Worm (Caenorhabditis elegans) whole organism, L1 larva: ENCODE data around the gene T14B4.5.

Source experiments
- C04F5.9 ChIP-seq: sonication (generic microtip); optimal IDR thresholded peaks from 2 replicates; lab custom pipeline; 2016; ENCODE audit warnings: missing genetic modification characterization, missing compliant biosample characterization
- C16A3.4 ChIP-seq: fragments of 150-350 bp; optimal IDR thresholded peaks from 2 replicates; lab custom pipeline; 2014; ENCODE audit warnings: missing biosample characterization, missing genetic modification characterization
- Y116A8C.19 ChIP-seq: sonication (generic microtip); optimal IDR thresholded peaks from 2 replicates; lab custom pipeline; 2016; ENCODE audit warnings: missing compliant biosample characterization, missing genetic modification characterization, borderline replicate concordance
- alr-1 ChIP-seq: fragments of 200-800 bp; sonication (Bioruptor generic); optimal IDR thresholded peaks from 2 replicates; lab custom pipeline; 2018; ENCODE audit warnings: borderline replicate concordance, mild to moderate bottlenecking, missing genetic modification characterization, missing compliant biosample characterization
- aly-2 ChIP-seq: fragments of 150-350 bp; optimal IDR thresholded peaks from 2 replicates; lab custom pipeline; 2014; ENCODE audit warnings: missing biosample characterization, missing genetic modification characterization
- ama-1 ChIP-seq: fragments of 150-350 bp; optimal IDR thresholded peaks from 2 replicates; lab custom pipeline; 2014
- ceh-63 ChIP-seq: fragments of 200-800 bp; sonication (Bioruptor generic); optimal IDR thresholded peaks from 2 replicates; lab custom pipeline; 2018; ENCODE audit warnings: mild to moderate bottlenecking, missing genetic modification characterization, missing compliant biosample characterization
- ceh-8 ChIP-seq: fragments of 200-800 bp; sonication (Bioruptor generic); optimal IDR thresholded peaks from 2 replicates; lab custom pipeline; 2018; ENCODE audit warnings: mild to moderate bottlenecking, missing genetic modification characterization, moderate library complexity, missing compliant biosample characterization
- ceh-82 ChIP-seq, 3 experiments: fragments of 150-350 bp in 1 of 3; sonication (generic microtip) in 2 of 3; optimal IDR thresholded peaks; 2 replicates each; lab custom pipeline; 2014 to 2017; ENCODE audit warnings: missing biosample characterization in 3 of 3, missing genetic modification characterization in 3 of 3
- ceh-88 ChIP-seq: fragments of 200-800 bp; sonication (Bioruptor generic); IDR thresholded peaks from 2 replicates; pipeline ENCODE4 v1.3.6; 2022; ENCODE audit warnings: missing genetic modification characterization, missing compliant biosample characterization
- dsc-1 ChIP-seq: sonication (generic microtip); optimal IDR thresholded peaks from 2 replicates; lab custom pipeline; 2016; ENCODE audit warnings: mild to moderate bottlenecking, missing genetic modification characterization, missing compliant biosample characterization
- efl-1 ChIP-seq, 4 experiments: fragments of 150-350 bp; optimal IDR thresholded peaks in 3 of 4; peaks in 1 of 4; 1 replicate in 1 of 4; 2 replicates in 3 of 4; lab custom pipeline; 2014; ENCODE audit warnings: missing biosample characterization in 2 of 4, missing genetic modification characterization in 2 of 4, missing genetic modification reagents in 2 of 4
- efl-3 ChIP-seq: fragments of 200-800 bp; sonication (Bioruptor generic); optimal IDR thresholded peaks from 2 replicates; lab custom pipeline; 2018; ENCODE audit warnings: mild to moderate bottlenecking, missing genetic modification characterization, missing compliant biosample characterization
- elt-2 ChIP-seq: sonication (generic microtip); optimal IDR thresholded peaks from 2 replicates; lab custom pipeline; 2016; ENCODE audit warnings: missing genetic modification characterization, mild to moderate bottlenecking, inconsistent platforms, missing compliant biosample characterization, missing genetic modification reagents
- fkh-10 ChIP-seq: sonication (generic microtip); optimal IDR thresholded peaks from 2 replicates; lab custom pipeline; 2017; ENCODE audit warnings: missing biosample characterization, missing genetic modification reagents, missing genetic modification characterization
- fkh-4 ChIP-seq: sonication (generic microtip); optimal IDR thresholded peaks from 2 replicates; lab custom pipeline; 2016; ENCODE audit warnings: missing compliant biosample characterization, missing genetic modification characterization, borderline replicate concordance
- fkh-8 ChIP-seq: sonication (generic microtip); optimal IDR thresholded peaks from 2 replicates; lab custom pipeline; 2016; ENCODE audit warnings: mild to moderate bottlenecking, missing genetic modification characterization, missing compliant biosample characterization
- fos-1 ChIP-seq: fragments of 150-350 bp; optimal IDR thresholded peaks from 2 replicates; lab custom pipeline; 2014; ENCODE audit warnings: missing biosample characterization, missing genetic modification characterization
- grh-1 ChIP-seq: fragments of 200-800 bp; sonication (Bioruptor generic); IDR thresholded peaks from 2 replicates; pipeline ENCODE4 v1.3.6; 2022; ENCODE audit warnings: missing genetic modification reagents, missing genetic modification characterization, missing compliant biosample characterization
- jun-1 ChIP-seq: fragments of 150-350 bp; optimal IDR thresholded peaks from 2 replicates; lab custom pipeline; 2014; ENCODE audit warnings: missing biosample characterization, missing genetic modification reagents, missing genetic modification characterization
- lin-13 ChIP-seq: fragments of 150-350 bp; optimal IDR thresholded peaks from 2 replicates; lab custom pipeline; 2014; ENCODE audit warnings: missing biosample characterization, missing genetic modification reagents, missing genetic modification characterization
- lin-15B ChIP-seq: fragments of 150-350 bp; sonication (generic microtip); optimal IDR thresholded peaks from 3 replicates; lab custom pipeline; 2014; ENCODE audit warnings: missing biosample characterization, missing genetic modification characterization
- lin-35 ChIP-seq, 2 experiments: fragments of 150-350 bp; optimal IDR thresholded peaks; 2 replicates each; lab custom pipeline; 2014; ENCODE audit warnings: missing biosample characterization in 2 of 2, missing genetic modification characterization in 2 of 2, missing genetic modification reagents in 2 of 2
- lir-3 ChIP-seq: sonication (generic microtip); optimal IDR thresholded peaks from 2 replicates; lab custom pipeline; 2016; ENCODE audit warnings: mild to moderate bottlenecking, missing genetic modification characterization, moderate library complexity, missing compliant biosample characterization; ENCODE audit not compliant: poor library complexity
- lsy-2 ChIP-seq, 2 experiments: fragments of 150-350 bp; optimal IDR thresholded peaks; 2 replicates each; lab custom pipeline; 2014; ENCODE audit warnings: missing biosample characterization in 2 of 2, missing genetic modification characterization in 2 of 2
- mdl-1 ChIP-seq, 2 experiments: fragments of 150-350 bp; optimal IDR thresholded peaks; 2 replicates each; lab custom pipeline; 2014 to 2017; ENCODE audit warnings: missing biosample characterization in 2 of 2, missing genetic modification characterization in 2 of 2, inconsistent platforms in 1 of 2
- mef-2 ChIP-seq: fragments of 150-350 bp; optimal IDR thresholded peaks from 2 replicates; lab custom pipeline; 2014; ENCODE audit warnings: missing biosample characterization, missing genetic modification characterization
- nhr-12 ChIP-seq: sonication (generic microtip); optimal IDR thresholded peaks from 2 replicates; lab custom pipeline; 2017; ENCODE audit warnings: missing biosample characterization, missing genetic modification characterization
- nhr-20 ChIP-seq: sonication (generic microtip); optimal IDR thresholded peaks from 2 replicates; lab custom pipeline; 2016; ENCODE audit warnings: mild to moderate bottlenecking, missing genetic modification characterization, missing compliant biosample characterization
- nhr-237 ChIP-seq: fragments of 150-350 bp; optimal IDR thresholded peaks from 2 replicates; lab custom pipeline; 2014; ENCODE audit warnings: missing biosample characterization, missing genetic modification characterization
- nhr-28 ChIP-seq: fragments of 150-350 bp; optimal IDR thresholded peaks from 2 replicates; lab custom pipeline; 2014; ENCODE audit warnings: missing biosample characterization, missing genetic modification characterization
- nhr-71 ChIP-seq: sonication (generic microtip); optimal IDR thresholded peaks from 2 replicates; lab custom pipeline; 2016; ENCODE audit warnings: mild to moderate bottlenecking, missing genetic modification characterization, moderate library complexity, missing compliant biosample characterization
- nhr-76 ChIP-seq: sonication (generic microtip); optimal IDR thresholded peaks from 2 replicates; lab custom pipeline; 2017; ENCODE audit warnings: missing biosample characterization, missing genetic modification characterization
- nhr-85 ChIP-seq: sonication (generic microtip); peaks from one replicate; lab custom pipeline; 2016; ENCODE audit warnings: missing genetic modification characterization, inconsistent platforms, missing compliant biosample characterization
- pag-3 ChIP-seq: sonication (generic microtip); optimal IDR thresholded peaks from 2 replicates; lab custom pipeline; 2017; ENCODE audit warnings: missing genetic modification characterization, mild to moderate bottlenecking, missing compliant biosample characterization, antibody characterized with exemption, borderline replicate concordance; ENCODE audit not compliant: insufficient read depth
- pax-3 ChIP-seq: fragments of 200-800 bp; sonication (Bioruptor generic); optimal IDR thresholded peaks from 2 replicates; lab custom pipeline; 2018; ENCODE audit warnings: mild to moderate bottlenecking, missing genetic modification characterization, moderate library complexity, missing compliant biosample characterization
- pqm-1 ChIP-seq: sonication (generic microtip); optimal IDR thresholded peaks from 3 replicates; lab custom pipeline; 2017; ENCODE audit warnings: missing biosample characterization, missing genetic modification characterization
- skn-1 ChIP-seq: fragments of 150-350 bp; optimal IDR thresholded peaks from 2 replicates; lab custom pipeline; 2014; ENCODE audit warnings: missing biosample characterization, missing genetic modification characterization
- snpc-4 ChIP-seq: fragments of 150-350 bp; optimal IDR thresholded peaks from 2 replicates; lab custom pipeline; 2014; ENCODE audit warnings: missing biosample characterization, missing genetic modification characterization
- snu-23 ChIP-seq: sonication (generic microtip); optimal IDR thresholded peaks from 2 replicates; lab custom pipeline; 2016; ENCODE audit warnings: missing genetic modification characterization, missing compliant biosample characterization
- sox-4 ChIP-seq: sonication (generic microtip); optimal IDR thresholded peaks from 2 replicates; lab custom pipeline; 2016; ENCODE audit warnings: missing genetic modification characterization, missing compliant biosample characterization
- sup-37 ChIP-seq: fragments of 200-800 bp; sonication (Bioruptor generic); optimal IDR thresholded peaks from 2 replicates; lab custom pipeline; 2018; ENCODE audit warnings: mild to moderate bottlenecking, missing genetic modification characterization, missing compliant biosample characterization
- tlp-1 ChIP-seq: fragments of 150-350 bp; optimal IDR thresholded peaks from 2 replicates; lab custom pipeline; 2014; ENCODE audit warnings: missing biosample characterization, missing genetic modification characterization
- unc-86 ChIP-seq: sonication (generic microtip); optimal IDR thresholded peaks from 2 replicates; lab custom pipeline; 2016; ENCODE audit warnings: missing genetic modification characterization, missing compliant biosample characterization
- unc-98 ChIP-seq: fragments of 200-800 bp; sonication (Bioruptor generic); IDR thresholded peaks from 2 replicates; pipeline ENCODE4 v1.3.6; 2022; ENCODE audit warnings: missing genetic modification characterization, missing compliant biosample characterization
- zip-4 ChIP-seq: fragments of 200-800 bp; sonication (Bioruptor generic); optimal IDR thresholded peaks from 2 replicates; lab custom pipeline; 2018; ENCODE audit warnings: mild to moderate bottlenecking, missing genetic modification characterization, moderate library complexity, missing compliant biosample characterization
- ztf-11 ChIP-seq, 2 experiments: sonication (generic microtip); optimal IDR thresholded peaks; 2 replicates each; lab custom pipeline; 2016 to 2017; ENCODE audit warnings: missing genetic modification characterization in 2 of 2, missing biosample characterization in 1 of 2, missing compliant biosample characterization in 1 of 2
- ztf-4 ChIP-seq: fragments of 150-350 bp; optimal IDR thresholded peaks from 2 replicates; lab custom pipeline; 2014; ENCODE audit warnings: missing biosample characterization, missing genetic modification characterization

Gene T14B4.5

ce11 chrII:6698784-6699183 lies 17.9 kb upstream of the T14B4.5 start, which contains the start of gene C18H9.1:
Gene C18H9.1, plus strand, starts transcription at chrII:6699084.
- TF ChIP-seq ama-1 (lab: Kevin White, UChicago) (no peak), zip-4 (no peak), skn-1 (tag; lab: Kevin White, UChicago) (no peak), nhr-85 (tag; lab: Kevin White, UChicago) (no peak), lin-35 (GFP tag; optimal IDR thresholded peaks at IDR 0.05; lab: Kevin White, UChicago) (no peak), alr-1 (tag; lab: Kevin White, UChicago) (no peak)

- TF ChIP-seq ceh-63 (GFP tag; lab: Kevin White, UChicago) = no peak
- TF ChIP-seq elt-2 (tag; lab: Kevin White, UChicago) = peak; percentile 86
- no peak for TF ChIP-seq zip-4
Observed at ce11 chrII:6701497-6701896, 15.2 kb upstream of the T14B4.5 start, which contains the start of gene C18H9.6. Gene C18H9.6, minus strand, starts transcription at chrII:6701625.

ce11 chrII:6705593-6706228 lies 11.0 kb upstream of the T14B4.5 start, which contains the start of gene rpy-1:
Gene rpy-1, minus strand, starts transcription at chrII:6705643.
- TF ChIP-seq fkh-10 (GFP tag; lab: Kevin White, UChicago) = no peak
- no peak for TF ChIP-seq C16A3.4 (tag; lab: Kevin White, UChicago)
- TF ChIP-seq snpc-4 (tag; lab: Kevin White, UChicago) = no peak
- peak; percentile 36 for TF ChIP-seq snu-23 (GFP tag; lab: Kevin White, UChicago)
- no peak for TF ChIP-seq unc-98 (GFP tag; lab: Robert Waterston, UW)
- TF ChIP-seq Y116A8C.19 (tag; lab: Kevin White, UChicago) = no peak
- TF ChIP-seq dsc-1 (tag; lab: Kevin White, UChicago) = peak; percentile 58
- no peak for TF ChIP-seq sup-37 (GFP tag; lab: Kevin White, UChicago)
- no peak for TF ChIP-seq lin-35 (GFP tag; optimal IDR thresholded peaks at IDR 0.05; lab: Kevin White, UChicago)
- TF ChIP-seq C04F5.9 (tag; lab: Kevin White, UChicago) = no peak
- TF ChIP-seq nhr-28 (tag; lab: Kevin White, UChicago) = no peak
- TF ChIP-seq mef-2 (tag; lab: Kevin White, UChicago) = no peak
- TF ChIP-seq ztf-4 (tag; lab: Kevin White, UChicago) = peak; percentile 22
- TF ChIP-seq nhr-237 = no peak
- TF ChIP-seq aly-2 = no peak
- TF ChIP-seq ceh-8 = no peak
- TF ChIP-seq lsy-2 (tag; optimal IDR thresholded peaks at IDR 0.05; lab: Kevin White, UChicago) = peak; percentile 36 to 51
- TF ChIP-seq pag-3 (tag; lab: Kevin White, UChicago) = no peak
- no peak for TF ChIP-seq unc-86 (tag; lab: Kevin White, UChicago)
- TF ChIP-seq pax-3 (tag; lab: Kevin White, UChicago) = no peak
- peak; percentile 7 for TF ChIP-seq nhr-85 (tag; lab: Kevin White, UChicago)
- no peak for TF ChIP-seq ztf-11 (tag; optimal IDR thresholded peaks at IDR 0.05; lab: Kevin White, UChicago)
- TF ChIP-seq lir-3 (tag; lab: Kevin White, UChicago) = no peak
- no peak for TF ChIP-seq pqm-1
- TF ChIP-seq lin-13 (GFP tag; lab: Kevin White, UChicago) = no peak
- peak; percentile 21 for TF ChIP-seq nhr-20 (tag; lab: Kevin White, UChicago)
- TF ChIP-seq nhr-76 (tag; lab: Kevin White, UChicago) = no peak
- TF ChIP-seq nhr-12 (tag; lab: Kevin White, UChicago) = no peak
- no peak for TF ChIP-seq jun-1 (tag; lab: Kevin White, UChicago)
- TF ChIP-seq ceh-82 (tag; optimal IDR thresholded peaks at IDR 0.05; lab: Kevin White, UChicago) = no peak
- TF ChIP-seq sox-4 (tag; lab: Kevin White, UChicago) = no peak
- TF ChIP-seq fkh-8 (tag; lab: Kevin White, UChicago) = no peak
- TF ChIP-seq nhr-71 (tag; lab: Kevin White, UChicago) = peak; percentile 68
- no peak for TF ChIP-seq mdl-1 (tag; optimal IDR thresholded peaks at IDR 0.05; lab: Kevin White, UChicago)
- TF ChIP-seq fos-1 (tag; lab: Kevin White, UChicago) = no peak
- no peak for TF ChIP-seq efl-3 (GFP tag; lab: Kevin White, UChicago)
- no peak for TF ChIP-seq tlp-1 (tag; lab: Kevin White, UChicago)
- no peak for TF ChIP-seq fkh-4 (tag; lab: Kevin White, UChicago)
- TF ChIP-seq grh-1 (GFP tag; lab: Robert Waterston, UW) = no peak
- TF ChIP-seq ceh-88 = no peak
- no peak for TF ChIP-seq efl-1 (optimal IDR thresholded peaks at IDR 0.05; lab: Kevin White, UChicago)
- TF ChIP-seq efl-1 (GFP tag; optimal IDR thresholded peaks at IDR 0.05 in 1 of 2; lab: Kevin White, UChicago) = peak in 1 of 2 experiments; percentile 41
- TF ChIP-seq lin-15B = no peak
